Fruit fly (Drosophila melanogaster) Kc167 (cell line): ENCODE data around the gene Drsl4.

Source experiments
- Myc ChIP-seq: fragments of >200 bp; optimal IDR thresholded peaks from 2 replicates; lab custom pipeline; 2017; ENCODE audit warnings: missing external identifiers
- Sin3A ChIP-seq: fragments of >200 bp; optimal IDR thresholded peaks from 2 replicates; lab custom pipeline; 2018; ENCODE audit warnings: missing external identifiers
- h ChIP-seq: fragments of >200 bp; optimal IDR thresholded peaks from 3 replicates; lab custom pipeline; 2018; ENCODE audit warnings: missing external identifiers
- insv ChIP-seq: fragments of >200 bp; optimal IDR thresholded peaks from 3 replicates; lab custom pipeline; 2018; ENCODE audit warnings: missing external identifiers
- psq ChIP-seq: fragments of >200 bp; optimal IDR thresholded peaks from 2 replicates; lab custom pipeline; 2017; ENCODE audit warnings: missing external identifiers
- ttk ChIP-seq: sonication (Bioruptor generic); optimal IDR thresholded peaks from 2 replicates; lab custom pipeline; 2017; ENCODE audit warnings: missing external identifiers

The Drsl4 gene

dm6 chr3L:3315288-3315687, at the start of gene Drsl4:
Gene Drsl4 (plus strand): TSS chr3L:3315620.
- no peak for TF ChIP-seq h
- no peak for TF ChIP-seq ttk (lab: Kevin White, UChicago)
- TF ChIP-seq Myc (lab: Kevin White, UChicago): no peak

dm6 chr3L:3266306-3266705, 49.1 kb upstream of the Drsl4 start:
- no peak for TF ChIP-seq Myc (lab: Kevin White, UChicago)
- TF ChIP-seq psq (lab: Kevin White, UChicago): no peak
- no peak for TF ChIP-seq ttk (lab: Kevin White, UChicago)
- TF ChIP-seq insv (lab: Kevin White, UChicago): no peak
- no peak for TF ChIP-seq Sin3A
- no peak for TF ChIP-seq h

dm6 chr3L:3268161-3268560, 47.3 kb upstream of the Drsl4 start, which contains the start of gene CG34265:
Gene CG34265 (plus strand): TSS chr3L:3268461.
- TF ChIP-seq Myc (lab: Kevin White, UChicago): no peak
- TF ChIP-seq Sin3A: no peak
- no peak for TF ChIP-seq psq (lab: Kevin White, UChicago)
- TF ChIP-seq insv (lab: Kevin White, UChicago): no peak
- TF ChIP-seq ttk (lab: Kevin White, UChicago): no peak
- no peak for TF ChIP-seq h

dm6 chr3L:3270736-3271135, 44.7 kb upstream of the Drsl4 start, which contains the start of gene CG14960:
Gene CG14960 (plus strand): TSS chr3L:3271036.
- TF ChIP-seq insv (lab: Kevin White, UChicago): no peak
- no peak for TF ChIP-seq Sin3A
- no peak for TF ChIP-seq psq (lab: Kevin White, UChicago)
- no peak for TF ChIP-seq ttk (lab: Kevin White, UChicago)
- TF ChIP-seq h: no peak
- TF ChIP-seq Myc (lab: Kevin White, UChicago): no peak

- TF ChIP-seq psq (lab: Kevin White, UChicago) (no peak), h (no peak), Sin3A (no peak), ttk (lab: Kevin White, UChicago) (no peak), insv (lab: Kevin White, UChicago) (no peak), Myc (lab: Kevin White, UChicago) (no peak)
Measured at dm6 chr3L:3274463-3275177, 40.8 kb upstream of the Drsl4 start.

- TF ChIP-seq Sin3A (no peak), ttk (lab: Kevin White, UChicago) (no peak), Myc (lab: Kevin White, UChicago) (no peak), insv (lab: Kevin White, UChicago) (no peak), h (no peak), psq (lab: Kevin White, UChicago) (no peak)
Measured at dm6 chr3L:3276930-3277329, 38.5 kb upstream of the Drsl4 start.

dm6 chr3L:3279930-3280329, 35.5 kb upstream of the Drsl4 start, which contains the start of gene CG12017:
Gene CG12017 (plus strand): TSS chr3L:3280239.
- TF ChIP-seq psq (lab: Kevin White, UChicago) (no peak), Myc (lab: Kevin White, UChicago) (no peak), insv (lab: Kevin White, UChicago) (no peak), ttk (lab: Kevin White, UChicago) (no peak), h (no peak), Sin3A (no peak)

- TF ChIP-seq Myc (lab: Kevin White, UChicago): no peak
- no peak for TF ChIP-seq h
Measured at dm6 chr3L:3283264-3283663, 32.2 kb upstream of the Drsl4 start.

dm6 chr3L:3284900-3285299, 30.5 kb upstream of the Drsl4 start:
- TF ChIP-seq ttk (lab: Kevin White, UChicago): no peak
- no peak for TF ChIP-seq psq (lab: Kevin White, UChicago)
- TF ChIP-seq h: no peak
- TF ChIP-seq Myc (lab: Kevin White, UChicago): no peak
- no peak for TF ChIP-seq insv (lab: Kevin White, UChicago)
- no peak for TF ChIP-seq Sin3A

- no peak for TF ChIP-seq Myc (lab: Kevin White, UChicago)
- no peak for TF ChIP-seq h
- no peak for TF ChIP-seq ttk (lab: Kevin White, UChicago)
- no peak for TF ChIP-seq psq (lab: Kevin White, UChicago)
- no peak for TF ChIP-seq Sin3A
- no peak for TF ChIP-seq insv (lab: Kevin White, UChicago)
Measured at dm6 chr3L:3288414-3288813, 27.0 kb upstream of the Drsl4 start.

- TF ChIP-seq insv (lab: Kevin White, UChicago) (no peak), h (no peak), Myc (lab: Kevin White, UChicago) (no peak), ttk (lab: Kevin White, UChicago) (no peak)
Measured at dm6 chr3L:3291159-3291558, 24.3 kb upstream of the Drsl4 start, which contains the start of gene CG12009. Gene CG12009 (plus strand): TSS chr3L:3291459.

dm6 chr3L:3300345-3300744, 15.1 kb upstream of the Drsl4 start:
- no peak for TF ChIP-seq insv (lab: Kevin White, UChicago)
- no peak for TF ChIP-seq Sin3A
- TF ChIP-seq psq (lab: Kevin White, UChicago): no peak
- TF ChIP-seq ttk (lab: Kevin White, UChicago): no peak
- no peak for TF ChIP-seq Myc (lab: Kevin White, UChicago)
- no peak for TF ChIP-seq h
